Fruit fly (Drosophila melanogaster): ENCODE measurements around the gene cpb.

cpb gene

dm6 chr2L:1704746-1705145, at the start of gene cpb:
TSS of gene cpb (plus strand) at chr2L:1704902.
- peak; percentile 16 for TF ChIP-seq CG17801 (GFP tag; optimal IDR thresholded peaks at IDR 0.05; ENCODE audit: partially characterized antibody)

- no peak for TF ChIP-seq CG17801 (GFP tag; optimal IDR thresholded peaks at IDR 0.05; ENCODE audit: partially characterized antibody)
Observed at dm6 chr2L:1655858-1656257, 48.8 kb upstream of the cpb start.

dm6 chr2L:1656835-1657541, 47.7 kb upstream of the cpb start:
- no peak for TF ChIP-seq CG17801 (GFP tag; optimal IDR thresholded peaks at IDR 0.05; ENCODE audit: partially characterized antibody)

- no peak for TF ChIP-seq CG17801 (GFP tag; optimal IDR thresholded peaks at IDR 0.05; ENCODE audit: partially characterized antibody)
Observed at dm6 chr2L:1658124-1658523, 46.6 kb upstream of the cpb start.

dm6 chr2L:1663066-1663465, 41.6 kb upstream of the cpb start:
- TF ChIP-seq CG17801 (GFP tag; optimal IDR thresholded peaks at IDR 0.05; ENCODE audit: partially characterized antibody): no peak

- TF ChIP-seq CG17801 (GFP tag; optimal IDR thresholded peaks at IDR 0.05; ENCODE audit: partially characterized antibody): no peak
Observed at dm6 chr2L:1665879-1666278, 38.8 kb upstream of the cpb start.

- TF ChIP-seq CG17801 (GFP tag; optimal IDR thresholded peaks at IDR 0.05; ENCODE audit: partially characterized antibody): no peak
Observed at dm6 chr2L:1666789-1667188, 37.9 kb upstream of the cpb start.

dm6 chr2L:1667483-1667882, 37.2 kb upstream of the cpb start:
- TF ChIP-seq CG17801 (GFP tag; optimal IDR thresholded peaks at IDR 0.05; ENCODE audit: partially characterized antibody): no peak

dm6 chr2L:1668616-1669020, 36.1 kb upstream of the cpb start:
- no peak for TF ChIP-seq CG17801 (GFP tag; optimal IDR thresholded peaks at IDR 0.05; ENCODE audit: partially characterized antibody)

dm6 chr2L:1669316-1670027, 35.2 kb upstream of the cpb start:
- peak; percentile 6 for TF ChIP-seq CG17801 (GFP tag; optimal IDR thresholded peaks at IDR 0.05; ENCODE audit: partially characterized antibody)

dm6 chr2L:1670421-1670820, 34.3 kb upstream of the cpb start:
- TF ChIP-seq CG17801 (GFP tag; optimal IDR thresholded peaks at IDR 0.05; ENCODE audit: partially characterized antibody): no peak

- TF ChIP-seq CG17801 (GFP tag; optimal IDR thresholded peaks at IDR 0.05; ENCODE audit: partially characterized antibody): no peak
Observed at dm6 chr2L:1672111-1672718, 32.5 kb upstream of the cpb start.

- TF ChIP-seq CG17801 (GFP tag; optimal IDR thresholded peaks at IDR 0.05; ENCODE audit: partially characterized antibody): no peak
Observed at dm6 chr2L:1692857-1693256, 11.8 kb upstream of the cpb start.

- TF ChIP-seq CG17801 (GFP tag; optimal IDR thresholded peaks at IDR 0.05; ENCODE audit: partially characterized antibody): no peak
Observed at dm6 chr2L:1696269-1696668, 8.4 kb upstream of the cpb start.

- no peak for TF ChIP-seq CG17801 (GFP tag; optimal IDR thresholded peaks at IDR 0.05; ENCODE audit: partially characterized antibody)
Observed at dm6 chr2L:1706961-1707360, 2.3 kb downstream of the cpb start.

- no peak for TF ChIP-seq CG17801 (GFP tag; optimal IDR thresholded peaks at IDR 0.05; ENCODE audit: partially characterized antibody)
Observed at dm6 chr2L:1708110-1708509, 3.4 kb downstream of the cpb start.

All from ovary, adult (tissue).